Worm (Caenorhabditis elegans): ENCODE data around the gene H25K10.1.

The H25K10.1 gene

DNA sequence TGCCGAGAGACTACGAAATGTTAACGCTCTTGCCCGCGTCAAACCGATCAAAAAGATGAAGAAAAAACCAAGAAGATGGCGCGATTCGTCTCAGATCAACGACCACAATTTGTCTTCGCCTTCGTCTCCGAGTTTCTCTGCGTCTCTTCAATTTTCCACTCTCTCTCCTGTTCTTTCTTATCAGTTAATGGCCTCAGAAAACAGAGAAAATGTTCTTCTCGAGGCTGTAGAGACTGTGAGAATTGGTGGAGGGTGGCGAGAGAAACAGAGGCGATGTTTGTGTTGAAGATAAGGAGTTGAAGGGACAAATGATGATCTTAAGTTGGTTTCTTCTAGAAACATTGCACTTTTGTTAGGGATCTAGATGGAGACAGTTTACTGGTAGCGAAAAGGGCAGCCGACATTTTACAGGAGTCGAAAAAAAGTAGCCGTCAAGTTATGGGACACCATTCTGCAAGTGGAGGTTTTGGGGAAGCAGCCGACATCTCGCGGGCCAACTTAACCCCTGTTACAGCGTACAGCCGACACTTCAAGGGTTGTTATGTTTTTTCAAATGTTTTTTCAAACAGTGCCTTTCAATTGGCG lies 21.2 kb upstream of the H25K10.1 start (continued):
- TF ChIP-seq nhr-19 (GFP tag; conservative IDR thresholded peaks at IDR 0.05) (peak; percentile 85), elt-3 (tag; optimal IDR thresholded peaks at IDR 0.05) (peak; percentile 62 to 96 (median 91)), nhr-85 (tag) (peak; percentile 99), blmp-1 (tag; optimal IDR thresholded peaks at IDR 0.05) (peak; percentile 77), fkh-4 (tag; optimal IDR thresholded peaks at IDR 0.05; ENCODE audit: borderline replicate concordance) (no peak), dpl-1 (GFP tag; optimal IDR thresholded peaks at IDR 0.05) (peak in 1 of 3 experiments; percentile 12), mdl-1 (tag; optimal IDR thresholded peaks at IDR 0.05) (peak in 1 of 2 experiments; percentile 77), ets-5 (GFP tag; IDR thresholded peaks at IDR 0.05) (no peak), lin-35 (GFP tag; optimal IDR thresholded peaks at IDR 0.05) (peak in 1 of 2 experiments; percentile 68), ceh-82 (tag; optimal IDR thresholded peaks at IDR 0.05) (peak in 2 of 3 experiments; percentile 7 to 20), mef-2 (tag; optimal IDR thresholded peaks at IDR 0.05) (no peak)

ce11 chrIV:16184521-16184920 lies 17.7 kb upstream of the H25K10.1 start, which contains the start of gene Y105C5B.1413:
TSS of gene Y105C5B.1413 (minus strand) at chrIV:16184621.
- TF ChIP-seq pax-3 (tag; optimal IDR thresholded peaks at IDR 0.05) (no peak), snu-23 (GFP tag; optimal IDR thresholded peaks at IDR 0.05) (no peak), pag-3 (tag; optimal IDR thresholded peaks at IDR 0.05; ENCODE audit: borderline replicate concordance, insufficient read depth) (no peak), nhr-20 (tag; optimal IDR thresholded peaks at IDR 0.05) (no peak), sptf-1 (tag; optimal IDR thresholded peaks at IDR 0.05) (no peak), fos-1 (tag; optimal IDR thresholded peaks at IDR 0.05) (no peak), mab-9 (GFP tag; IDR thresholded peaks at IDR 0.05) (no peak), ceh-88 (GFP tag; IDR thresholded peaks at IDR 0.05) (no peak), aly-2 (tag; optimal IDR thresholded peaks at IDR 0.05) (no peak), unc-98 (GFP tag; IDR thresholded peaks at IDR 0.05) (no peak), lsy-2 (tag; optimal IDR thresholded peaks at IDR 0.05) (no peak), pqm-1 (tag; optimal IDR thresholded peaks at IDR 0.05) (no peak), zip-4 (GFP tag; optimal IDR thresholded peaks at IDR 0.05) (no peak), C04F5.9 (tag; optimal IDR thresholded peaks at IDR 0.05) (no peak), irx-1 (tag; optimal IDR thresholded peaks at IDR 0.05) (no peak), ztf-11 (tag; optimal IDR thresholded peaks at IDR 0.05) (no peak)

- TF ChIP-seq zag-1 (tag; optimal IDR thresholded peaks at IDR 0.05) (no peak), nhr-12 (tag; optimal IDR thresholded peaks at IDR 0.05) (no peak), egl-13 (tag; optimal IDR thresholded peaks at IDR 0.05) (no peak), C04F5.9 (tag; optimal IDR thresholded peaks at IDR 0.05) (no peak), alr-1 (tag; optimal IDR thresholded peaks at IDR 0.05; ENCODE audit: borderline replicate concordance) (no peak), elt-2 (tag; optimal IDR thresholded peaks at IDR 0.05) (no peak), C16A3.4 (tag; optimal IDR thresholded peaks at IDR 0.05) (no peak), jun-1 (tag; optimal IDR thresholded peaks at IDR 0.05) (no peak), blmp-1 (tag; optimal IDR thresholded peaks at IDR 0.05) (no peak), unc-30 (tag; optimal IDR thresholded peaks at IDR 0.05) (no peak), nhr-90 (tag; optimal IDR thresholded peaks at IDR 0.05; ENCODE audit: poor library complexity) (no peak), sox-4 (tag; optimal IDR thresholded peaks at IDR 0.05) (no peak), sup-37 (GFP tag; optimal IDR thresholded peaks at IDR 0.05) (no peak), F16B12.6 (tag; optimal IDR thresholded peaks at IDR 0.05) (no peak), nhr-77 (tag; optimal IDR thresholded peaks at IDR 0.05) (no peak), lin-13 (GFP tag; optimal IDR thresholded peaks at IDR 0.05) (no peak), xbp-1 (tag; optimal IDR thresholded peaks at IDR 0.05) (no peak), unc-130 (tag; optimal IDR thresholded peaks at IDR 0.05) (no peak), ceh-63 (GFP tag; optimal IDR thresholded peaks at IDR 0.05) (no peak), ama-1 (optimal IDR thresholded peaks at IDR 0.05) (no peak)
Observed at ce11 chrIV:16186008-16186407, 16.2 kb upstream of the H25K10.1 start.

Measured in whole organism, L1 larva.